Worm (Caenorhabditis elegans) whole organism, L1 larva: ENCODE measurements around the gene H39E23.2.

Experiments used
- C04F5.9 ChIP-seq: sonication (generic microtip); optimal IDR thresholded peaks from 2 replicates; lab custom pipeline; 2016; ENCODE audit warnings: missing genetic modification characterization, missing compliant biosample characterization
- C16A3.4 ChIP-seq: fragments of 150-350 bp; optimal IDR thresholded peaks from 2 replicates; lab custom pipeline; 2014; ENCODE audit warnings: missing biosample characterization, missing genetic modification characterization
- C34B4.2 ChIP-seq: sonication (generic microtip); optimal IDR thresholded peaks from 2 replicates; lab custom pipeline; 2017; ENCODE audit warnings: mild to moderate bottlenecking, missing genetic modification characterization, missing compliant biosample characterization
- F16B12.6 ChIP-seq: fragments of 150-350 bp; optimal IDR thresholded peaks from 2 replicates; lab custom pipeline; 2014; ENCODE audit warnings: missing biosample characterization, missing genetic modification characterization
- ceh-63 ChIP-seq: fragments of 200-800 bp; sonication (Bioruptor generic); optimal IDR thresholded peaks from 2 replicates; lab custom pipeline; 2018; ENCODE audit warnings: mild to moderate bottlenecking, missing genetic modification characterization, missing compliant biosample characterization
- ceh-8 ChIP-seq: fragments of 200-800 bp; sonication (Bioruptor generic); optimal IDR thresholded peaks from 2 replicates; lab custom pipeline; 2018; ENCODE audit warnings: mild to moderate bottlenecking, missing genetic modification characterization, moderate library complexity, missing compliant biosample characterization
- ceh-90 ChIP-seq: sonication (generic microtip); optimal IDR thresholded peaks from 2 replicates; lab custom pipeline; 2016; ENCODE audit warnings: missing genetic modification characterization, missing compliant biosample characterization
- efl-1 ChIP-seq, 4 experiments: fragments of 150-350 bp; optimal IDR thresholded peaks in 3 of 4; peaks in 1 of 4; 1 replicate in 1 of 4; 2 replicates in 3 of 4; lab custom pipeline; 2014; ENCODE audit warnings: missing biosample characterization in 2 of 4, missing genetic modification characterization in 2 of 4, missing genetic modification reagents in 2 of 4
- efl-3 ChIP-seq: fragments of 200-800 bp; sonication (Bioruptor generic); optimal IDR thresholded peaks from 2 replicates; lab custom pipeline; 2018; ENCODE audit warnings: mild to moderate bottlenecking, missing genetic modification characterization, missing compliant biosample characterization
- egl-13 ChIP-seq: sonication (generic microtip); optimal IDR thresholded peaks from 2 replicates; lab custom pipeline; 2016; ENCODE audit warnings: missing genotype, missing genetic modification reagents, missing genetic modification characterization, missing compliant biosample characterization
- egl-27 ChIP-seq, 2 experiments: fragments of 150-350 bp in 1 of 2; sonication (generic microtip); optimal IDR thresholded peaks; 3 replicates each; lab custom pipeline; 2017 to 2018; ENCODE audit warnings: missing biosample characterization in 2 of 2, missing genetic modification characterization in 2 of 2, missing genetic modification reagents in 2 of 2
- fkh-10 ChIP-seq: sonication (generic microtip); optimal IDR thresholded peaks from 2 replicates; lab custom pipeline; 2017; ENCODE audit warnings: missing biosample characterization, missing genetic modification reagents, missing genetic modification characterization
- grh-1 ChIP-seq: fragments of 200-800 bp; sonication (Bioruptor generic); IDR thresholded peaks from 2 replicates; pipeline ENCODE4 v1.3.6; 2022; ENCODE audit warnings: missing genetic modification reagents, missing genetic modification characterization, missing compliant biosample characterization
- hlh-4 ChIP-seq: sonication (generic microtip); optimal IDR thresholded peaks from 2 replicates; lab custom pipeline; 2016; ENCODE audit warnings: mild to moderate bottlenecking, missing genetic modification characterization, missing compliant biosample characterization
- hpl-2 ChIP-seq: fragments of 150-350 bp; optimal IDR thresholded peaks from 2 replicates; lab custom pipeline; 2014; ENCODE audit warnings: missing biosample characterization, missing genetic modification reagents, missing genetic modification characterization
- jun-1 ChIP-seq: fragments of 150-350 bp; optimal IDR thresholded peaks from 2 replicates; lab custom pipeline; 2014; ENCODE audit warnings: missing biosample characterization, missing genetic modification reagents, missing genetic modification characterization
- lin-13 ChIP-seq: fragments of 150-350 bp; optimal IDR thresholded peaks from 2 replicates; lab custom pipeline; 2014; ENCODE audit warnings: missing biosample characterization, missing genetic modification reagents, missing genetic modification characterization
- lin-14 ChIP-seq: fragments of 200-800 bp; sonication (Bioruptor generic); optimal IDR thresholded peaks from 2 replicates; lab custom pipeline; 2018; ENCODE audit warnings: mild to moderate bottlenecking, missing genetic modification characterization, moderate library complexity, missing compliant biosample characterization
- lin-15B ChIP-seq: fragments of 150-350 bp; sonication (generic microtip); optimal IDR thresholded peaks from 3 replicates; lab custom pipeline; 2014; ENCODE audit warnings: missing biosample characterization, missing genetic modification characterization
- lin-35 ChIP-seq, 2 experiments: fragments of 150-350 bp; optimal IDR thresholded peaks; 2 replicates each; lab custom pipeline; 2014; ENCODE audit warnings: missing biosample characterization in 2 of 2, missing genetic modification characterization in 2 of 2, missing genetic modification reagents in 2 of 2
- lsy-2 ChIP-seq, 2 experiments: fragments of 150-350 bp; optimal IDR thresholded peaks; 2 replicates each; lab custom pipeline; 2014; ENCODE audit warnings: missing biosample characterization in 2 of 2, missing genetic modification characterization in 2 of 2
- mep-1 ChIP-seq: fragments of 150-350 bp; optimal IDR thresholded peaks from 2 replicates; lab custom pipeline; 2014; ENCODE audit warnings: missing biosample characterization, missing genetic modification characterization
- nhr-11 ChIP-seq: fragments of 150-350 bp; optimal IDR thresholded peaks from 2 replicates; lab custom pipeline; 2014; ENCODE audit warnings: missing biosample characterization, missing genetic modification characterization
- nhr-20 ChIP-seq: sonication (generic microtip); optimal IDR thresholded peaks from 2 replicates; lab custom pipeline; 2016; ENCODE audit warnings: mild to moderate bottlenecking, missing genetic modification characterization, missing compliant biosample characterization
- nhr-237 ChIP-seq: fragments of 150-350 bp; optimal IDR thresholded peaks from 2 replicates; lab custom pipeline; 2014; ENCODE audit warnings: missing biosample characterization, missing genetic modification characterization
- nhr-28 ChIP-seq: fragments of 150-350 bp; optimal IDR thresholded peaks from 2 replicates; lab custom pipeline; 2014; ENCODE audit warnings: missing biosample characterization, missing genetic modification characterization
- nhr-47 ChIP-seq: sonication (generic microtip); optimal IDR thresholded peaks from 2 replicates; lab custom pipeline; 2016; ENCODE audit warnings: mild to moderate bottlenecking, missing genetic modification characterization, moderate library complexity, missing compliant biosample characterization
- nhr-71 ChIP-seq: sonication (generic microtip); optimal IDR thresholded peaks from 2 replicates; lab custom pipeline; 2016; ENCODE audit warnings: mild to moderate bottlenecking, missing genetic modification characterization, moderate library complexity, missing compliant biosample characterization
- nhr-77 ChIP-seq: fragments of 150-350 bp; optimal IDR thresholded peaks from 2 replicates; lab custom pipeline; 2014; ENCODE audit warnings: missing biosample characterization, missing genetic modification characterization
- nhr-90 ChIP-seq: sonication (generic microtip); optimal IDR thresholded peaks from 2 replicates; lab custom pipeline; 2016; ENCODE audit warnings: mild to moderate bottlenecking, missing genetic modification characterization, missing compliant biosample characterization; ENCODE audit not compliant: poor library complexity
- skn-1 ChIP-seq: fragments of 150-350 bp; optimal IDR thresholded peaks from 2 replicates; lab custom pipeline; 2014; ENCODE audit warnings: missing biosample characterization, missing genetic modification characterization
- snpc-4 ChIP-seq: fragments of 150-350 bp; optimal IDR thresholded peaks from 2 replicates; lab custom pipeline; 2014; ENCODE audit warnings: missing biosample characterization, missing genetic modification characterization
- sup-37 ChIP-seq: fragments of 200-800 bp; sonication (Bioruptor generic); optimal IDR thresholded peaks from 2 replicates; lab custom pipeline; 2018; ENCODE audit warnings: mild to moderate bottlenecking, missing genetic modification characterization, missing compliant biosample characterization
- tlp-1 ChIP-seq: fragments of 150-350 bp; optimal IDR thresholded peaks from 2 replicates; lab custom pipeline; 2014; ENCODE audit warnings: missing biosample characterization, missing genetic modification characterization
- unc-130 ChIP-seq: fragments of 150-350 bp; optimal IDR thresholded peaks from 2 replicates; lab custom pipeline; 2017; ENCODE audit warnings: missing biosample characterization, missing genetic modification characterization, inconsistent platforms
- unc-30 ChIP-seq: sonication (generic microtip); optimal IDR thresholded peaks from 2 replicates; lab custom pipeline; 2017; ENCODE audit warnings: missing biosample characterization, missing genetic modification characterization
- unc-62 ChIP-seq: fragments of 150-350 bp; optimal IDR thresholded peaks from 2 replicates; lab custom pipeline; 2014; ENCODE audit warnings: missing biosample characterization, missing genetic modification reagents, missing genetic modification characterization

Gene H39E23.2

DNA sequence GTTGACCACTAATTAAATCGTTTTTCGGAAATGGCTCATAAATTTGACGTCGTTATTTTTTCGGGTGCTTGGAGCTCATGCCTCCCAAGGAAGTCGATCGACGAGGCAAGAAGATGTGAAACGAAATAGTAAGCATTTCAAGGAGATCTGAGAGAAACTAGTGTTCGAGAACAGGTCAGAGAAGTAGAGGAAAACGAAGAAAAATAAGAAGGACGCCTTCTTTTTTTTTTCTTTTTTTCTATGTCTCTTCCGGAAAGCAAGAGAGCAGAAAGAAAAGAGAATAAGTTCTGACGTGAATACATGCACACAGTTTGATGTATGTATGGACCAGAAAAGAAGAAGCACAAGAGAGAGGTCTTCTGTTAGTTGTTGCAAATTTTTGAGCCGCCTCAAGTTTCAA, 33.5 kb downstream of the H39E23.2 start (continued):
- no peak for TF ChIP-seq ceh-8 (GFP tag; lab: Kevin White, UChicago)
- TF ChIP-seq C16A3.4 = no peak
- TF ChIP-seq nhr-237 (tag; lab: Kevin White, UChicago) = no peak
- TF ChIP-seq tlp-1 (tag; lab: Kevin White, UChicago) = no peak
- peak; percentile 25 to 31 for TF ChIP-seq efl-1 (optimal IDR thresholded peaks at IDR 0.05; lab: Kevin White, UChicago)
- TF ChIP-seq efl-1 (GFP tag; optimal IDR thresholded peaks at IDR 0.05 in 1 of 2; lab: Kevin White, UChicago) = peak in 1 of 2 experiments; percentile 62
- TF ChIP-seq nhr-28 (tag; lab: Kevin White, UChicago) = no peak
- peak; percentile 23 for TF ChIP-seq mep-1
- TF ChIP-seq lin-13 (GFP tag; lab: Kevin White, UChicago) = no peak
- TF ChIP-seq nhr-90 = no peak
- TF ChIP-seq unc-62 (GFP tag; lab: Kevin White, UChicago) = no peak
- no peak for TF ChIP-seq hpl-2 (GFP tag; lab: Kevin White, UChicago)

DNA sequence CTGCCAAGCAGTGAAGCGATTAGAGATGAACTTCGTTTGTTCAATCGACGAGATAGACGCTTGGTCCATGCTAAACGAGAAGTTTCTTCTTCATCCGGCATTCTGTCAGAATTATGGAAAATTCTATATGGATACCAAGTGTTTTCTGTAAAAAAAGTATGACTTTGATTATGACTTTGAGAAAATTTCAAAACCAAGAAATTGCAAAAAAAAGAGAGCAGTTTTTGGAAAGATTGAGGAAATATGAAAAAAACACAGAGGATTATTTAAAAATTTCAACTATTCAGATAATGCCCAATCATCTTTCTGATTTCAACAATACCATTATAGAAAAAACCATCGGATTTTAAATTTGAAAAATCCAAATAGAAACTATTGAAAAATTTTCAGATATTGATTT, 35.1 kb downstream of the H39E23.2 start, which contains the start of gene par-1:
Gene par-1, minus strand, starts transcription at position 101 of the 400 bp plus-strand sequence.
- TF ChIP-seq C04F5.9 (tag; lab: Kevin White, UChicago) (no peak), unc-62 (GFP tag; lab: Kevin White, UChicago) (no peak), lin-35 (GFP tag; optimal IDR thresholded peaks at IDR 0.05; lab: Kevin White, UChicago) (no peak), snpc-4 (tag; lab: Kevin White, UChicago) (no peak), lin-15B (tag; lab: Kevin White, UChicago) (no peak), hlh-4 (no peak), nhr-77 (tag; lab: Kevin White, UChicago) (no peak), egl-27 (tag; optimal IDR thresholded peaks at IDR 0.05; lab: Kevin White, UChicago) (no peak), nhr-47 (no peak), egl-13 (tag; lab: Kevin White, UChicago) (no peak), lin-14 (GFP tag; lab: Kevin White, UChicago) (no peak), grh-1 (GFP tag; lab: Robert Waterston, UW) (no peak)

DNA sequence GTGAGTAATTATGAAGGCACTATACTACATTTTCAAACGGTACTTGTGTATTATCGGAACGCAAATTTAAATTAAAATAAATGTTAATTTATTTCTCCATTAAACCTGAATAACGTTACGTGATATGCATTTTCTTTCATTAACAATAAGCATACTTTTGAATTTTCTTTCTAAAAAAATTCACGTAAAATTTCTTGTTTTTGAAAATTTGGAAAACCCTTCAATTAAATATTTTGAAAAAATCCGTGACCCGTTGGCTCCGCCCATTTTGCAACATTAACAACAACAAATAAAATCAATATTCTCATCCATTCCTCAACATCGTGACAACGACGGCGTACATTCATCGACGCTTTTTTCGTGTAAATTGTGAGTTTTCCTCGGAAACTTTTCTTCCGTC, 36.1 kb downstream of the H39E23.2 start, which contains the start of gene acs-10:
Gene acs-10, plus strand, starts transcription at position 301 of the 400 bp plus-strand sequence.
- TF ChIP-seq C04F5.9 (tag; lab: Kevin White, UChicago) (no peak), F16B12.6 (tag; lab: Kevin White, UChicago) (no peak), tlp-1 (tag; lab: Kevin White, UChicago) (no peak), skn-1 (tag; lab: Kevin White, UChicago) (no peak), efl-3 (GFP tag; lab: Kevin White, UChicago) (no peak), ceh-63 (GFP tag; lab: Kevin White, UChicago) (no peak)

DNA sequence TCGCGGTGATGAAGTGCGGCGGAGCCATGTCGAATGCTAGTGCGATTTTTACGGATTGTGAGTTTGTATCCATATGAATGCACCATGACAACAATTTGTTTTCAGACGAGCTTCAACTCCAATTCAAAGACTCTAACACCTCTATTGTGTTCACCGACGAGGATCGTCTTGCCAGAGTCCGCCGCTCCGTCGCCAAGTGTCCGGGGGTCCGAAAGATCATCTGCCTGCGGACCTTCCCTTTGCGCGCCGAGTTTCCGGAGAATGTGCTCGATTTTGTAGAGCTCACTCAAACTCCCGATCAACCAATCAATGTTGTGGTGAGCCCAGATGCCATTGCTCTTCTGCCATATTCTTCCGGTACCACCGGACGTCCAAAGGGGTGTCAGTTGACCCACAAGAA, 37.0 kb downstream of the H39E23.2 start:
- no peak for TF ChIP-seq lin-15B (tag; lab: Kevin White, UChicago)
- TF ChIP-seq sup-37 (GFP tag; lab: Kevin White, UChicago) = no peak
- no peak for TF ChIP-seq lsy-2 (tag; optimal IDR thresholded peaks at IDR 0.05; lab: Kevin White, UChicago)
- no peak for TF ChIP-seq unc-130 (tag; lab: Kevin White, UChicago)
- no peak for TF ChIP-seq C34B4.2
- TF ChIP-seq mep-1 = no peak
- no peak for TF ChIP-seq jun-1 (tag; lab: Kevin White, UChicago)
- no peak for TF ChIP-seq unc-30
- TF ChIP-seq fkh-10 (GFP tag; lab: Kevin White, UChicago) = no peak
- TF ChIP-seq nhr-11 (tag; lab: Kevin White, UChicago) = no peak
- no peak for TF ChIP-seq lin-13 (GFP tag; lab: Kevin White, UChicago)
- no peak for TF ChIP-seq ceh-90
- no peak for TF ChIP-seq ceh-8 (GFP tag; lab: Kevin White, UChicago)
- TF ChIP-seq nhr-20 (tag; lab: Kevin White, UChicago) = no peak
- no peak for TF ChIP-seq C04F5.9 (tag; lab: Kevin White, UChicago)
- no peak for TF ChIP-seq nhr-77 (tag; lab: Kevin White, UChicago)
- no peak for TF ChIP-seq nhr-71 (tag; lab: Kevin White, UChicago)
